Worm (Caenorhabditis elegans) whole organism, L3 larva: ENCODE results near the gene T22F3.7.

Experiments
- R02D3.7 ChIP-seq: fragments of 150-350 bp; optimal IDR thresholded peaks from 2 replicates; lab custom pipeline; 2014; ENCODE audit warnings: missing biosample characterization, missing genetic modification characterization
- ceh-28 ChIP-seq: fragments of 150-350 bp; optimal IDR thresholded peaks from 2 replicates; lab custom pipeline; 2014; ENCODE audit warnings: missing biosample characterization, missing genetic modification reagents, missing genetic modification characterization
- ceh-9 ChIP-seq: sonication (generic microtip); optimal IDR thresholded peaks from 2 replicates; lab custom pipeline; 2018; ENCODE audit warnings: missing biosample characterization, missing genetic modification characterization
- daf-12 ChIP-seq: fragments of 150-350 bp; optimal IDR thresholded peaks from 2 replicates; lab custom pipeline; 2014; ENCODE audit warnings: missing biosample characterization, missing genetic modification reagents, missing genetic modification characterization
- egl-27 ChIP-seq: sonication (generic microtip); optimal IDR thresholded peaks from 4 replicates; lab custom pipeline; 2017; ENCODE audit warnings: missing biosample characterization, missing genetic modification reagents, missing genetic modification characterization
- elt-2 ChIP-seq: sonication (generic microtip); optimal IDR thresholded peaks from 2 replicates; lab custom pipeline; 2016; ENCODE audit warnings: missing genetic modification reagents, mild to moderate bottlenecking, missing genetic modification characterization, missing compliant biosample characterization
- fos-1 ChIP-seq: fragments of 150-350 bp; optimal IDR thresholded peaks from 2 replicates; lab custom pipeline; 2014; ENCODE audit warnings: missing biosample characterization, missing genetic modification characterization
- nhr-11 ChIP-seq: fragments of 150-350 bp; optimal IDR thresholded peaks from 2 replicates; lab custom pipeline; 2014; ENCODE audit warnings: missing biosample characterization, missing genetic modification characterization
- nhr-237 ChIP-seq: fragments of 150-350 bp; optimal IDR thresholded peaks from 2 replicates; lab custom pipeline; 2014; ENCODE audit warnings: missing biosample characterization, missing genetic modification characterization
- nhr-67 ChIP-seq: fragments of 150-350 bp; optimal IDR thresholded peaks from 2 replicates; lab custom pipeline; 2014; ENCODE audit warnings: missing biosample characterization, missing genetic modification characterization
- nhr-77 ChIP-seq: fragments of 150-350 bp; optimal IDR thresholded peaks from 2 replicates; lab custom pipeline; 2014; ENCODE audit warnings: missing biosample characterization, missing genetic modification characterization
- skn-1 ChIP-seq: fragments of 150-350 bp; optimal IDR thresholded peaks from 2 replicates; lab custom pipeline; 2014; ENCODE audit warnings: missing biosample characterization, missing genetic modification characterization
- unc-62 ChIP-seq: fragments of 150-350 bp; sonication (generic microtip); optimal IDR thresholded peaks from 4 replicates; lab custom pipeline; 2014; ENCODE audit warnings: missing biosample characterization, missing genetic modification reagents, missing genetic modification characterization
- ztf-4 ChIP-seq: fragments of 150-350 bp; optimal IDR thresholded peaks from 2 replicates; lab custom pipeline; 2014; ENCODE audit warnings: missing biosample characterization, missing genetic modification characterization

DNA sequence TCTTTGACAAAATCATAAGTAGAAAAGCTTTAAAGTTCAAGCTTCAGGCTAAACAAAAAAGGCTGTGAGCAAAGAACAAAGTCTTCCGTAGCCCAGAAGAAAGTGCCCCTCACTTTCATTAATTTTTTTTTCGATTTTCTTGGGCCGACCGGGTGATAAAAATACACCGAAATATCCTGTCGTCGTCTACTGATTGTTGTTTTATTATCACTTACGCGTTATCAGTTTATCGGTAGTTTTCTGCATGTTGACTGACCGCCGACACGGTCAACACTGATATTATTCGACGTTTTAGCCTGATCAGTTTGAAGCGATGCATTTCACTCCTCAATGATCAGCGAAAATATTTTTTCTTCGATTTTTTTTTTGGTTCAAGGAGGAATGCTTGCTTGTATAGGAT lies 20.1 kb downstream of the T22F3.7 start:
- no peak for TF ChIP-seq ceh-9 (tag; lab: Kevin White, UChicago)
- TF ChIP-seq fos-1 (tag; lab: Kevin White, UChicago) = no peak
- TF ChIP-seq nhr-77 (tag; lab: Kevin White, UChicago) = no peak
- TF ChIP-seq nhr-11 (tag; lab: Kevin White, UChicago) = no peak
- no peak for TF ChIP-seq nhr-67 (tag; lab: Kevin White, UChicago)
- no peak for TF ChIP-seq unc-62 (GFP tag; lab: Kevin White, UChicago)
- no peak for TF ChIP-seq nhr-237
- no peak for TF ChIP-seq ztf-4 (tag; lab: Kevin White, UChicago)
- TF ChIP-seq daf-12 (tag; lab: Kevin White, UChicago) = no peak
- peak; percentile 76 for TF ChIP-seq elt-2 (tag; lab: Kevin White, UChicago)
- no peak for TF ChIP-seq skn-1 (tag; lab: Kevin White, UChicago)
- TF ChIP-seq ceh-28 (tag; lab: Kevin White, UChicago) = no peak
- TF ChIP-seq egl-27 (tag; lab: Kevin White, UChicago) = no peak
- TF ChIP-seq R02D3.7 (tag; lab: Kevin White, UChicago) = no peak
